Worm (Caenorhabditis elegans) whole organism, late embryonic: ENCODE results near the gene F46E10.18.

Experiments
- F13H6.1 ChIP-seq: sonication (generic microtip); optimal IDR thresholded peaks from 2 replicates; lab custom pipeline; 2016; ENCODE audit warnings: missing genetic modification characterization, missing compliant biosample characterization
- K02D7.2 ChIP-seq: sonication (generic microtip); optimal IDR thresholded peaks from 2 replicates; lab custom pipeline; 2017; ENCODE audit warnings: mild to moderate bottlenecking, missing genetic modification characterization, missing compliant biosample characterization
- K09A11.1 ChIP-seq: sonication (generic microtip); optimal IDR thresholded peaks from 2 replicates; lab custom pipeline; 2017; ENCODE audit warnings: antibody characterized with exemption, mild to moderate bottlenecking, missing genetic modification characterization, missing compliant biosample characterization; ENCODE audit not compliant: insufficient read depth
- T23F11.4 ChIP-seq: fragments of 200-800 bp; sonication (Bioruptor generic); optimal IDR thresholded peaks from 2 replicates; lab custom pipeline; 2018; ENCODE audit warnings: mild to moderate bottlenecking, missing genetic modification characterization, missing compliant biosample characterization
- Y22D7AL.16 ChIP-seq: sonication (generic microtip); optimal IDR thresholded peaks from 2 replicates; lab custom pipeline; 2016; ENCODE audit warnings: missing genetic modification characterization, missing compliant biosample characterization
- ama-1 ChIP-seq: fragments of 150-350 bp; optimal IDR thresholded peaks from 2 replicates; lab custom pipeline; 2014
- ceh-14 ChIP-seq: sonication (generic microtip); optimal IDR thresholded peaks from 2 replicates; lab custom pipeline; 2016; ENCODE audit warnings: missing genotype, missing genetic modification characterization, missing compliant biosample characterization
- ceh-19 ChIP-seq: fragments of 200-800 bp; sonication (Bioruptor generic); optimal IDR thresholded peaks from 2 replicates; lab custom pipeline; 2018; ENCODE audit warnings: mild to moderate bottlenecking, missing genetic modification characterization, missing compliant biosample characterization
- ceh-2 ChIP-seq: sonication (generic microtip); optimal IDR thresholded peaks from 2 replicates; lab custom pipeline; 2016; ENCODE audit warnings: missing genotype, missing genetic modification characterization, missing compliant biosample characterization
- ceh-30 ChIP-seq: fragments of 150-350 bp; optimal IDR thresholded peaks from 2 replicates; lab custom pipeline; 2014; ENCODE audit warnings: missing biosample characterization, missing genetic modification characterization
- ceh-31 ChIP-seq: sonication (generic microtip); optimal IDR thresholded peaks from 2 replicates; lab custom pipeline; 2016; ENCODE audit warnings: missing genetic modification characterization, missing compliant biosample characterization
- ceh-34 ChIP-seq: sonication (generic microtip); optimal IDR thresholded peaks from 2 replicates; lab custom pipeline; 2016; ENCODE audit warnings: mild to moderate bottlenecking, missing genetic modification characterization, missing compliant biosample characterization
- ceh-45 ChIP-seq: fragments of 200-800 bp; sonication (Bioruptor generic); IDR thresholded peaks from 2 replicates; pipeline ENCODE4 v1.3.6; 2022; ENCODE audit warnings: missing genetic modification reagents, missing genetic modification characterization, missing compliant biosample characterization
- ceh-48 ChIP-seq: sonication (generic microtip); optimal IDR thresholded peaks from 2 replicates; lab custom pipeline; 2016; ENCODE audit warnings: missing genetic modification characterization, inconsistent platforms, missing compliant biosample characterization
- dmd-4 ChIP-seq: sonication (generic microtip); optimal IDR thresholded peaks from 2 replicates; lab custom pipeline; 2016; ENCODE audit warnings: borderline replicate concordance, missing genetic modification characterization, missing compliant biosample characterization
- dve-1 ChIP-seq: sonication (generic microtip); optimal IDR thresholded peaks from 2 replicates; lab custom pipeline; 2017; ENCODE audit warnings: antibody characterized with exemption, mild to moderate bottlenecking, missing genetic modification characterization, missing compliant biosample characterization
- elt-2 ChIP-seq: sonication (generic microtip); optimal IDR thresholded peaks from 2 replicates; lab custom pipeline; 2016; ENCODE audit warnings: missing genetic modification reagents, missing genetic modification characterization, missing compliant biosample characterization
- elt-4 ChIP-seq: sonication (generic microtip); optimal IDR thresholded peaks from 2 replicates; lab custom pipeline; 2016; ENCODE audit warnings: missing genetic modification characterization, missing compliant biosample characterization
- eyg-1 ChIP-seq: sonication (generic microtip); optimal IDR thresholded peaks from 2 replicates; lab custom pipeline; 2016; ENCODE audit warnings: missing genotype, missing genetic modification characterization, missing compliant biosample characterization
- fax-1 ChIP-seq: sonication (generic microtip); optimal IDR thresholded peaks from 2 replicates; lab custom pipeline; 2016; ENCODE audit warnings: missing genotype, missing genetic modification characterization, missing compliant biosample characterization
- fkh-6 ChIP-seq: sonication (generic microtip); optimal IDR thresholded peaks from 2 replicates; lab custom pipeline; 2016; ENCODE audit warnings: missing genetic modification characterization, missing compliant biosample characterization
- gmeb-2 ChIP-seq: sonication (generic microtip); optimal IDR thresholded peaks from 2 replicates; lab custom pipeline; 2016; ENCODE audit warnings: missing genetic modification characterization, inconsistent platforms, missing compliant biosample characterization
- hlh-6 ChIP-seq: sonication (generic microtip); optimal IDR thresholded peaks from 2 replicates; lab custom pipeline; 2016; ENCODE audit warnings: missing genotype, missing genetic modification characterization, missing compliant biosample characterization
- madf-2 ChIP-seq: sonication (generic microtip); optimal IDR thresholded peaks from 2 replicates; lab custom pipeline; 2017; ENCODE audit warnings: missing genetic modification characterization, missing compliant biosample characterization
- npax-4 ChIP-seq: sonication (generic microtip); optimal IDR thresholded peaks from 2 replicates; lab custom pipeline; 2016; ENCODE audit warnings: missing genetic modification characterization, missing compliant biosample characterization
- pag-3 ChIP-seq: sonication (generic microtip); optimal IDR thresholded peaks from 2 replicates; lab custom pipeline; 2016; ENCODE audit warnings: missing compliant biosample characterization, missing genetic modification characterization, borderline replicate concordance
- pax-1 ChIP-seq: fragments of 150-350 bp; optimal IDR thresholded peaks from 2 replicates; lab custom pipeline; 2014; ENCODE audit warnings: missing biosample characterization, missing genetic modification characterization
- pha-2 ChIP-seq: sonication (generic microtip); optimal IDR thresholded peaks from 2 replicates; lab custom pipeline; 2017; ENCODE audit warnings: mild to moderate bottlenecking, missing genetic modification characterization, missing compliant biosample characterization
- pha-4 ChIP-seq: fragments of 150-350 bp; optimal IDR thresholded peaks from 2 replicates; lab custom pipeline; 2018; ENCODE audit warnings: missing biosample characterization, missing genetic modification reagents, missing genetic modification characterization
- pqm-1 ChIP-seq: sonication (generic microtip); optimal IDR thresholded peaks from 2 replicates; lab custom pipeline; 2016; ENCODE audit warnings: missing genetic modification characterization, missing compliant biosample characterization
- sdc-2 ChIP-seq: sonication (generic microtip); optimal IDR thresholded peaks from 2 replicates; lab custom pipeline; 2016; ENCODE audit warnings: missing genotype, missing genetic modification characterization, missing compliant biosample characterization
- sox-4 ChIP-seq: sonication (generic microtip); optimal IDR thresholded peaks from 2 replicates; lab custom pipeline; 2017; ENCODE audit warnings: mild to moderate bottlenecking, missing genetic modification characterization, inconsistent platforms, missing compliant biosample characterization
- tbx-2 ChIP-seq: sonication (generic microtip); optimal IDR thresholded peaks from 2 replicates; lab custom pipeline; 2016; ENCODE audit warnings: missing genetic modification characterization, missing compliant biosample characterization
- tbx-7 ChIP-seq: sonication (generic microtip); optimal IDR thresholded peaks from 2 replicates; lab custom pipeline; 2016; ENCODE audit warnings: missing genotype, missing genetic modification characterization, missing compliant biosample characterization
- unc-55 ChIP-seq: sonication (generic microtip); optimal IDR thresholded peaks from 2 replicates; lab custom pipeline; 2017; ENCODE audit warnings: missing biosample characterization, missing genetic modification reagents, missing genetic modification characterization

F46E10.18 gene

DNA sequence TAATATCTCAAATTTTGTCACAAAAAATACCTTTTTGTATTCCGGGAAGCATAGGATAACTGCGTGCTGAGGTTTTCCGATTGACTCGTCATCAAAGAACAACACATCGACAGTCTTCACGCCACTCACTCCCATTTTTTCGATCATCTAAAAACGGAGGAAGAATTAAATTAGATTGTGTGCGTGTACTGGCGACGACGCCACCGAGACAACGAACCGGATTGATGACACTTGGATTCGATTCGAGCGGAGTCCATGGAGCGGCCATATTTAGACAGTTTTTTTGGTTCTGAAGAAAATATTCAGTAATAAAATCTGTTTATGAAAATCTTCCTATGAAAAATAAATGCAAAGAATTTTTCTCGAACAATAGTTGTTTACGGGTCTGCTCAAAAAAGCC, 9.7 kb upstream of the F46E10.18 start, which contains the start of gene ubh-1:
Gene ubh-1 (minus strand): TSS at position 289 of the 400 bp plus-strand sequence.
- TF ChIP-seq ceh-2 (tag; lab: Kevin White, UChicago) = no peak

DNA sequence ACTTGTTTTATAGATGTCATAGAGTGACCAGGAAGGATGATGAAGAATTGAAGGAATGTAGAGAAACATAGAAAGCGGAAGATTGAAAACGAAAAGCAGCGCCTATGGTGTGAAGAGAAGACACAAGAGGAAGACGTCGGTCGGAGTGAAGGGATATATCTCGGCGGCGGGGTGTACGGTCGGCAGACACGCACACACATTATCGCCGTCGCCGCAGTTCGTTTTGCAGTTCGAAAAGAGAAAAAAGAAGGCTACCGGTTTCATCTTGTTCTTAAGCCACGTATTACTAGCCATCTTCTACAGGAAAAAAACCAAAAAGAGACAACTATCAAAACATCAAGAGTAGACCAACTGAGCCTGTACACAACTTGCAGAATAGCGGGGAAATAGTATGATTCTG, 7.5 kb upstream of the F46E10.18 start:
- TF ChIP-seq pag-3 (tag; lab: Kevin White, UChicago) (no peak), elt-2 (tag; lab: Kevin White, UChicago) (no peak), elt-4 (tag; lab: Kevin White, UChicago) (no peak), Y22D7AL.16 (tag; lab: Kevin White, UChicago) (no peak)

DNA sequence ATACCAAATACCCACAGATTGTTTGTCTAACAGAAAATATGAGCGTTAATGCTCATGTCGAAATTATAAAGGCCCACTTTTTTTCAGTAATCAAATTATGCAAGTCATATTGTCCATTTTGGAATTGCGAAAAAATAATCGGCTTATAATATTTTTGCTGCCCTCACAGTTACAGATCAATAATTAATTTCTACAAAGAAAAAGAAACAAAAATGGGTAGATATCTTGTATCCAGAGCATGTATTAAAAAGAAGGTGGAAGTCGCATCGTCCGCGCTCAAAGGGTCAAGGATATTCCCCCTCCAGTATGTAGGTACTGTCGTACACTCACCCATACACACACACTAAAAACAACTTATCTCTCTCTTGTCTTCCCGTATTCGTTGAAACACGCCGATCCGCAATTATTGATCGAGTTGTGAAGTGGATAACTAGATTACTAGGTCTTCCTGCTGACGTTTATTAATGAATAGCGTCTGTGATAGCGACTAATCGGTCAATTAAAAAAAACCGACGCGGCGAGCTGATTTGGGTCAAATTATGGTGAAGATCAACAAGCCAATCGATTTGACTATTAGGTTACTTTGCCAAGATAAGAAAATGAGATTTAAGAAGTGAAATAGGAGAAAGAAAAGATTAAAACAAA, 6.9 kb upstream of the F46E10.18 start:
- TF ChIP-seq dmd-4 (tag; lab: Kevin White, UChicago) (no peak), tbx-7 (tag; lab: Kevin White, UChicago) (no peak), ceh-19 (GFP tag; lab: Kevin White, UChicago) (no peak), gmeb-2 (tag; lab: Kevin White, UChicago) (no peak), ceh-14 (tag; lab: Kevin White, UChicago) (no peak), unc-55 (GFP tag; lab: Kevin White, UChicago) (no peak), K09A11.1 (tag; lab: Kevin White, UChicago) (no peak), ama-1 (no peak), tbx-2 (no peak), ceh-31 (tag; lab: Kevin White, UChicago) (no peak), hlh-6 (no peak)
- TF ChIP-seq, all 69 proteins: peak for 0

DNA sequence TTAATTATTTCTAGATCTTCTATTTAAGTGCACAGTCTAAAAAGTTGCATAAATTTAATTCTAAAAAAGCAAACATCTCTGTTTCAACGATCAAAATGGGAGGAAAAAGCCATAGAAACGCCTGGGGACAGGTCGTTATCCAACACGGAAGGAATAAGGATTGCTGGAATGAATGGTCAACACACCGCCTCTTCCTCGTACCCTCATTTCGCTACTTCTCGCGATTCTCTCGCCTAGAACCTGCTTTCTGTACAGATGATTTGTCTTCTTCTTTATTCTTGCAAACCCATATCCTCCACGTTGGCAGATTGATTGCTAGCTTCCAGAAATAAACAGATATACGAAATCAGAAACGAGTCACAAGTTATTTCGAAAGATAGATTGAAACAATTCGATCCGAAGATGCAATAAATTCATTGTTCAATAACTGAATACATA, 5.9 kb upstream of the F46E10.18 start, which contains the start of gene dpy-11:
Gene dpy-11 (minus strand): TSS at position 354 of the 438 bp plus-strand sequence.
- TF ChIP-seq ceh-30 (tag; lab: Kevin White, UChicago) (no peak), ceh-45 (GFP tag; lab: Robert Waterston, UW) (0 out of 2 replicates have a peak, but pooled peaks have one; percentile 40)

DNA sequence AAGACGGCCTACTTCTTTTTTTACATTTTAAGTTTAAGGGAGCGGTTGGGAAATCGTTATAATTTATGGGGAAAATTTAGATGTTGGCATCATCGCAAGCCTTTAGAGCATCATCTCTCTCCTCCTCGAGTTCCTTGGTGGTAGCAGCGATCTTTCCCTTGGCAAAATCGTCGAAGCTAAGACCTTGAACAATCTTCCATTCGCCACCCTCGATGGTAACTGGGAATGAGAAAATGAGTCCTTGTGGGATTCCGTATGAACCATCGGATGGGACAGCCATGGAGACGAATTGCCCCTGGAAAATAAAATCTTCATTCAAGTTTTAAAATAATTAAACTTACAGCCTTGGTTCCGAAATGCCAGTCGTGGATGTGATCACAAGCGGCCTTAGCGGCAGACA, 5.5 kb upstream of the F46E10.18 start:
- TF ChIP-seq ceh-48 (tag; lab: Kevin White, UChicago) (no peak), T23F11.4 (GFP tag; lab: Kevin White, UChicago) (no peak), gmeb-2 (tag; lab: Kevin White, UChicago) (no peak)

DNA sequence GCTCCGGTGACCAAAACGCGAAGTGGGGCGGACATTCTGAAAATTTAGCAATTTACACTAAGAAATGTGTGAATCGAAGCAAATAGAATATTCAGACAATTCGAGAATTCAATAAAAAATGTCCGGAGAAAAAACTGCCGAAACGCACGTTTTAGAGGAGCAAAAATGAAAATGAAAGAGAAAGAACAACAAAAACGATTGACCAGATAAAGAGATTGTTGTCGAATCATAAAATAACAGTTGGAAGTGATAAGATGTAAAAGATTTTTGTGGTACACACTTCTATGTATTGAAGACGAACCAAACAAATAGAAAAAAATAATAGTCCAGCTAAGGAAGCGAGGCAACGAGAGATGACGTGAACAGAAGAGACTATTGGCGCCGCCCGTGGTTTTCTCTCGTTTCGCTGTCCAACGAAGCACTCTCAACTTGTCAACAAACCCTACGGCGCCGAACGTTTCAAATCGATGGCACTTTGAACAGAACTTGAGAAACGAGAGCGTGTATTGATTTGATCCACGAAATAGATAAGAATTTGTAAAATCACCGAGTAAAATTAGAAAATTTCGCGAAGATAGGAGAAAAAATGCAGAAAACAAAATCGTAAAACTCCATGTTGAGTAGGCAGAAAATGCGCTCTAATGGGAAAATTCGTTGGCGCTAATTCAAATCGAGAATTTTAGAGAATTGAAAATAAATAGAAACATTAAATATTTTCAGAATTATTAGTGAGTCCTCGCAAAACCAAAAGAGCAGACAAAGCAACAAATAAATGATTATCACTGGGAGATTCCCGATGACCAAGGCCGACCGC, 4.1 kb upstream of the F46E10.18 start, which contains the start of gene mdh-1:
Gene mdh-1 (minus strand): TSS at position 36 of the 814 bp plus-strand sequence.
- no peak for TF ChIP-seq dve-1 (tag; lab: Kevin White, UChicago)
- TF ChIP-seq sox-4 = no peak
- no peak for TF ChIP-seq npax-4
- TF ChIP-seq tbx-7 (tag; lab: Kevin White, UChicago) = no peak

DNA sequence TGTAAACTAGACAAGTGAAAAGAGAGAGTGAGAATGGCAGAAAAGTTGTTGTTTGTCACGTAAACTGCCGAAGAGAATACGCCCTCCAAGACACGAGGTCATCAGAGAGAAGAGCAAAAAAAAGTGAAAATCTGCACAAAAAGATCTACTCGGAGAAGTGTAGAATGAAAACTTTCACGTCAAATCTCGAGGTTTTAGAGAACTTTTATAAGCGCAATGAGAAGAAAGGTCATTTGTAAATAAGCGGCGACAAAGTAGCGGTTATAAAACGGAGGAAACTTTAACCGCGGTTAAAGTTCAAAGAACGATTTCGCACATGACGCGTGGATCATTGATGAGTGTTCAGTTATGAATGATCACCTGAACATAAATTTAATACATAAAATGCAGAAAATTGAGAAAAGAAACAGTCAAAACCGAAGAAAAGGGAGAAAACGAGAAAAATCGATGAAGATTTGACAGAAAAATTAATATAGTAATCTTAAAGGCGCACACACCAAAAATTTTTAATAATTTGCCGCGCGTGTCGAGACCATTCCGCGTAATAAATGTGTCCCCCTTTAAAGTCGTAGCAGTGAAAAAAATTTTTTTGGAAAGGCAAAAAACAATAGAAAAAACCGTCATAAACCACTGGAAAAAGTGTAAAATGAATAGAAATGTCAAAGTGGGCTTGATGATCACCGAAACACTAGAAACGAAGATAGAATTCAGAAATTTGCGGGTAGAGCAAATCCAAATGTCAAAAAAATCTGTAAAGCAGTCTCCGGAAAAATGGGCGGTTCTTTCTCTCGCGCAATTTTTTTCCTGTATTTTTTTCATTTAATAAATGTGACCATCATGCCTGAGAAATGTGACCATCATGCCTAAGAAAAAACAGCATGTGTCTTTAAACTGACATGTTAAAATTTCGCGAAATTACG, 3.3 kb upstream of the F46E10.18 start:
- TF ChIP-seq ceh-31 (tag; lab: Kevin White, UChicago) (no peak), fax-1 (no peak), pha-4 (no peak), ceh-14 (tag; lab: Kevin White, UChicago) (no peak), npax-4 (no peak), madf-2 (no peak), Y22D7AL.16 (tag; lab: Kevin White, UChicago) (no peak), pqm-1 (tag; lab: Kevin White, UChicago) (no peak), eyg-1 (tag; lab: Kevin White, UChicago) (no peak), pha-2 (no peak), pax-1 (tag; lab: Kevin White, UChicago) (no peak), ceh-34 (tag; lab: Kevin White, UChicago) (no peak), sdc-2 (tag; lab: Kevin White, UChicago) (no peak), ceh-19 (GFP tag; lab: Kevin White, UChicago) (no peak), K02D7.2 (no peak), F13H6.1 (tag; lab: Kevin White, UChicago) (no peak), fkh-6 (tag; lab: Kevin White, UChicago) (no peak), tbx-7 (tag; lab: Kevin White, UChicago) (no peak), ceh-48 (tag; lab: Kevin White, UChicago) (no peak)
